Fruit fly (Drosophila melanogaster) whole organism, embryonic: ENCODE results near the gene CG5966.
A peak's percentile ranks its signal among the peaks of the same experiment; 100 is the strongest.

Experiments
- Asciz ChIP-seq: fragments of 200-800 bp; sonication (Bioruptor generic); optimal IDR thresholded peaks from 2 replicates; lab custom pipeline; 2017; ENCODE audit warnings: missing biosample characterization, mild to moderate bottlenecking, missing genetic modification characterization, missing genetic modification reagents
- Atf-2 ChIP-seq: fragments of 200-800 bp; sonication (Bioruptor generic); optimal IDR thresholded peaks from 2 replicates; lab custom pipeline; 2016; ENCODE audit warnings: missing biosample characterization, missing genetic modification characterization
- B-H2 ChIP-seq: fragments of 200-800 bp; sonication (Bioruptor generic); optimal IDR thresholded peaks from 2 replicates; lab custom pipeline; 2018; ENCODE audit warnings: missing biosample characterization, mild to moderate bottlenecking, missing genetic modification characterization
- BEAF-32 ChIP-seq: fragments of 200-800 bp; sonication (Bioruptor generic); optimal IDR thresholded peaks from 3 replicates; lab custom pipeline; 2017; ENCODE audit warnings: missing biosample characterization, missing genetic modification characterization, mild to moderate bottlenecking, moderate library complexity, missing genetic modification reagents
- CG12071 ChIP-seq: fragments of 200-800 bp; sonication (Bioruptor generic); optimal IDR thresholded peaks from 3 replicates; lab custom pipeline; 2018; ENCODE audit warnings: missing biosample characterization, mild to moderate bottlenecking, missing genetic modification characterization
- CG13424 ChIP-seq: fragments of 200-800 bp; sonication (Bioruptor generic); optimal IDR thresholded peaks from 2 replicates; lab custom pipeline; 2019; ENCODE audit warnings: missing biosample characterization, mild to moderate bottlenecking, missing genetic modification characterization, moderate library complexity
- CG14860 ChIP-seq: fragments of 200-800 bp; sonication (Bioruptor generic); IDR thresholded peaks from 3 replicates; pipeline ENCODE4 v1.3.6; 2022; ENCODE audit warnings: missing biosample characterization, missing genetic modification characterization; ENCODE audit not compliant: partially characterized antibody
- CG15479 ChIP-seq: fragments of 200-800 bp; sonication (Bioruptor generic); optimal IDR thresholded peaks from 3 replicates; lab custom pipeline; 2019; ENCODE audit warnings: missing biosample characterization, mild to moderate bottlenecking, missing genetic modification characterization, moderate library complexity
- CG17612 ChIP-seq: fragments of 200-800 bp; sonication (Bioruptor generic); IDR thresholded peaks from 2 replicates; pipeline ENCODE4 v1.3.6; 2022; ENCODE audit warnings: missing biosample characterization, missing genetic modification characterization
- CG17802 ChIP-seq: fragments of 200-800 bp; sonication (Bioruptor generic); optimal IDR thresholded peaks from 2 replicates; lab custom pipeline; 2018; ENCODE audit warnings: missing biosample characterization, mild to moderate bottlenecking, missing genetic modification characterization, moderate library complexity
- CG3065 ChIP-seq: fragments of 200-800 bp; sonication (Bioruptor generic); optimal IDR thresholded peaks from 2 replicates; lab custom pipeline; 2016; ENCODE audit warnings: missing biosample characterization, missing genetic modification characterization
- CG32767 ChIP-seq: fragments of 200-800 bp; sonication (Bioruptor generic); IDR thresholded peaks from 2 replicates; pipeline ENCODE4 v1.3.6; 2022; ENCODE audit warnings: missing biosample characterization, missing genetic modification characterization
- CG3726 ChIP-seq: fragments of 200-800 bp; sonication (Bioruptor generic); IDR thresholded peaks from 3 replicates; pipeline ENCODE4, ENCODE4 v1.3.6; 2022; ENCODE audit warnings: missing biosample characterization, missing genetic modification characterization
- CG6654 ChIP-seq: fragments of 200-800 bp; sonication (Bioruptor generic); optimal IDR thresholded peaks from 2 replicates; lab custom pipeline; 2017; ENCODE audit warnings: missing biosample characterization, mild to moderate bottlenecking, missing genetic modification characterization
- CG8281 ChIP-seq: fragments of 200-800 bp; sonication (Bioruptor generic); optimal IDR thresholded peaks from 2 replicates; lab custom pipeline; 2018; ENCODE audit warnings: missing biosample characterization, mild to moderate bottlenecking, missing genetic modification characterization, moderate library complexity
- CG9727 ChIP-seq: fragments of 200-800 bp; sonication (Bioruptor generic); optimal IDR thresholded peaks from 3 replicates; lab custom pipeline; 2017; ENCODE audit warnings: missing biosample characterization, mild to moderate bottlenecking, missing genetic modification characterization
- CG9817 ChIP-seq: fragments of 200-800 bp; sonication (Bioruptor generic); optimal IDR thresholded peaks from 2 replicates; lab custom pipeline; 2018; ENCODE audit warnings: missing biosample characterization, mild to moderate bottlenecking, missing genetic modification characterization, moderate library complexity
- Dp ChIP-seq: fragments of 200-800 bp; sonication (Bioruptor generic); optimal IDR thresholded peaks from 2 replicates; lab custom pipeline; 2018; ENCODE audit warnings: missing biosample characterization, mild to moderate bottlenecking, missing genetic modification characterization, moderate library complexity
- ERR ChIP-seq: fragments of 200-800 bp; sonication (Bioruptor generic); optimal IDR thresholded peaks from 2 replicates; lab custom pipeline; 2016; ENCODE audit warnings: missing biosample characterization, missing genetic modification characterization
- Fer2 ChIP-seq: fragments of 200-800 bp; sonication (Bioruptor generic); optimal IDR thresholded peaks from 2 replicates; lab custom pipeline; 2018; ENCODE audit warnings: missing biosample characterization, mild to moderate bottlenecking, missing genetic modification characterization, moderate library complexity
- HLH3B ChIP-seq: fragments of 200-800 bp; sonication (Bioruptor generic); IDR thresholded peaks from 2 replicates; pipeline ENCODE4 v1.3.6; 2022; ENCODE audit warnings: missing biosample characterization, missing genetic modification characterization
- HLH54F ChIP-seq: fragments of 200-800 bp; sonication (Bioruptor generic); optimal IDR thresholded peaks from 3 replicates; lab custom pipeline; 2016; ENCODE audit warnings: missing biosample characterization, missing genetic modification characterization
- NC2β ChIP-seq: fragments of 200-800 bp; sonication (Bioruptor generic); optimal IDR thresholded peaks from 2 replicates; lab custom pipeline; 2016; ENCODE audit warnings: missing biosample characterization, missing genetic modification characterization
- Nf-YB ChIP-seq: fragments of 200-800 bp; sonication (Bioruptor generic); optimal IDR thresholded peaks from 3 replicates; lab custom pipeline; 2019; ENCODE audit warnings: missing biosample characterization, mild to moderate bottlenecking, missing genetic modification characterization, moderate library complexity
- Oli ChIP-seq: fragments of 200-800 bp; sonication (Bioruptor generic); optimal IDR thresholded peaks from 2 replicates; lab custom pipeline; 2018; ENCODE audit warnings: missing biosample characterization, mild to moderate bottlenecking, missing genetic modification characterization, moderate library complexity
- Pdp1 ChIP-seq, 2 experiments: fragments of 200-800 bp; sonication (Bioruptor generic); optimal IDR thresholded peaks; 3 replicates each; lab custom pipeline; 2016; ENCODE audit warnings: missing biosample characterization in 2 of 2, missing genetic modification characterization in 2 of 2, mild to moderate bottlenecking in 1 of 2, moderate library complexity in 1 of 2
- Rfx ChIP-seq: fragments of 200-800 bp; sonication (Bioruptor generic); IDR thresholded peaks from 2 replicates; pipeline ENCODE4 v1.3.6; 2022; ENCODE audit warnings: missing biosample characterization, missing genetic modification characterization
- Side ChIP-seq: fragments of 200-800 bp; sonication (Bioruptor generic); optimal IDR thresholded peaks from 2 replicates; lab custom pipeline; 2016; ENCODE audit warnings: missing biosample characterization, missing genetic modification characterization
- al ChIP-seq: fragments of 200-800 bp; sonication (Bioruptor generic); IDR thresholded peaks from 2 replicates; pipeline ENCODE4 v1.3.6; 2022; ENCODE audit warnings: missing biosample characterization, missing genetic modification characterization
- ase ChIP-seq: fragments of 200-800 bp; sonication (Bioruptor generic); IDR thresholded peaks from 3 replicates; pipeline ENCODE4 v1.3.6; 2022; ENCODE audit warnings: missing biosample characterization, missing genetic modification characterization
- bab2 ChIP-seq: fragments of 200-800 bp; sonication (Bioruptor generic); optimal IDR thresholded peaks from 2 replicates; lab custom pipeline; 2016; ENCODE audit warnings: missing biosample characterization, missing genetic modification characterization
- cg ChIP-seq: fragments of 200-800 bp; sonication (Bioruptor generic); optimal IDR thresholded peaks from 3 replicates; lab custom pipeline; 2019; ENCODE audit warnings: missing biosample characterization, mild to moderate bottlenecking, missing genetic modification characterization, moderate library complexity
- chn ChIP-seq: fragments of 200-800 bp; sonication (Bioruptor generic); optimal IDR thresholded peaks from 2 replicates; lab custom pipeline; 2016; ENCODE audit warnings: missing biosample characterization, missing genetic modification characterization
- croc ChIP-seq: fragments of 200-800 bp; sonication (Bioruptor generic); conservative IDR thresholded peaks from 3 replicates; pipeline ENCODE4 v1.3.6; 2022; ENCODE audit warnings: missing biosample characterization, missing genetic modification characterization
- da ChIP-seq: fragments of 200-800 bp; sonication (Bioruptor generic); optimal IDR thresholded peaks from 2 replicates; lab custom pipeline; 2016; ENCODE audit warnings: missing biosample characterization, missing genetic modification characterization
- fu2 ChIP-seq: fragments of 200-800 bp; sonication (Bioruptor generic); optimal IDR thresholded peaks from 2 replicates; lab custom pipeline; 2016; ENCODE audit warnings: missing biosample characterization, missing genetic modification characterization
- gce ChIP-seq: fragments of 200-800 bp; sonication (Bioruptor generic); IDR thresholded peaks from 3 replicates; pipeline ENCODE4 v1.3.6; 2022; ENCODE audit warnings: missing biosample characterization, missing genetic modification characterization
- gcm ChIP-seq: fragments of 200-800 bp; sonication (Bioruptor generic); optimal IDR thresholded peaks from 2 replicates; lab custom pipeline; 2019; ENCODE audit warnings: missing biosample characterization, mild to moderate bottlenecking, missing genetic modification characterization, moderate library complexity
- hbn ChIP-seq: fragments of 200-800 bp; sonication (Bioruptor generic); IDR thresholded peaks from 2 replicates; pipeline ENCODE4 v1.3.6; 2022; ENCODE audit warnings: missing biosample characterization, missing genetic modification characterization; ENCODE audit not compliant: partially characterized antibody
- lov ChIP-seq, 2 experiments: fragments of 200-800 bp in 1 of 2; fragments of >200 bp in 1 of 2; sonication (Bioruptor generic) in 1 of 2; IDR thresholded peaks in 1 of 2; optimal IDR thresholded peaks in 1 of 2; 2 replicates in 1 of 2; 3 replicates in 1 of 2; pipeline versions ENCODE4 v1.3.6 to Lab custom; 2017 to 2022; ENCODE audit warnings: missing biosample characterization in 1 of 2, missing genetic modification characterization in 1 of 2
- mirr ChIP-seq: fragments of 200-800 bp; sonication (Bioruptor generic); optimal IDR thresholded peaks from 3 replicates; lab custom pipeline; 2018; ENCODE audit warnings: missing biosample characterization, mild to moderate bottlenecking, missing genetic modification characterization
- pfk ChIP-seq: fragments of 200-800 bp; sonication (Bioruptor generic); optimal IDR thresholded peaks from 2 replicates; lab custom pipeline; 2018; ENCODE audit warnings: missing biosample characterization, mild to moderate bottlenecking, missing genetic modification characterization, moderate library complexity
- pzg ChIP-seq: fragments of 200-800 bp; sonication (Bioruptor generic); optimal IDR thresholded peaks from 3 replicates; lab custom pipeline; 2018; ENCODE audit warnings: missing biosample characterization, mild to moderate bottlenecking, missing genetic modification characterization, moderate library complexity
- ro ChIP-seq: fragments of 200-800 bp; sonication (Bioruptor generic); IDR thresholded peaks from 2 replicates; pipeline ENCODE4 v1.3.6; 2022; ENCODE audit warnings: missing biosample characterization, missing genetic modification characterization
- sens ChIP-seq: fragments of 200-800 bp; sonication (Bioruptor generic); peaks from one replicate; lab custom pipeline; 2016; ENCODE audit warnings: missing biosample characterization, missing genetic modification characterization
- seq ChIP-seq: fragments of 200-800 bp; sonication (Bioruptor generic); IDR thresholded peaks from 2 replicates; pipeline ENCODE4 v1.3.6; 2022; ENCODE audit warnings: missing biosample characterization, missing genetic modification characterization
- shn ChIP-seq: fragments of 200-800 bp; sonication (Bioruptor generic); optimal IDR thresholded peaks from 3 replicates; lab custom pipeline; 2016; ENCODE audit warnings: missing biosample characterization, missing genetic modification characterization
- tll ChIP-seq, 2 experiments: fragments of 200-800 bp in 1 of 2; fragments of >200 bp in 1 of 2; sonication (Bioruptor generic) in 1 of 2; optimal IDR thresholded peaks; 2 replicates each; lab custom pipeline; 2017 to 2019; ENCODE audit warnings: missing biosample characterization in 2 of 2, missing genetic modification characterization in 2 of 2, mild to moderate bottlenecking in 1 of 2, moderate library complexity in 1 of 2
- toy ChIP-seq: fragments of 200-800 bp; sonication (Bioruptor generic); IDR thresholded peaks from 2 replicates; pipeline ENCODE4 v1.3.6; 2022; ENCODE audit warnings: missing biosample characterization, missing genetic modification characterization
- zfh2 ChIP-seq: fragments of 200-800 bp; sonication (Bioruptor generic); optimal IDR thresholded peaks from 2 replicates; lab custom pipeline; 2016; ENCODE audit warnings: missing biosample characterization, missing genetic modification characterization

CG5966 gene

dm6 chrX:6031692-6032091 lies 43.1 kb downstream of the CG5966 start (continued):
- peak; percentile 74 for TF ChIP-seq NC2β (GFP tag; lab: Kevin White, UChicago)
- peak; percentile 55 for TF ChIP-seq fu2
- TF ChIP-seq gce (GFP tag; lab: Robert Waterston, UW), result peak; percentile 57; the same call in 1 of the 3 replicates
- peak; percentile 43 for TF ChIP-seq Fer2 (tag; lab: Kevin White, UChicago)
- TF ChIP-seq gcm (GFP tag; lab: Kevin White, UChicago), result peak; percentile 76
- TF ChIP-seq CG17612 (GFP tag; lab: Robert Waterston, UW), result no peak
- peak; percentile 9 for TF ChIP-seq mirr
- peak; percentile 71 for TF ChIP-seq Rfx
- TF ChIP-seq HLH54F (GFP tag; lab: Kevin White, UChicago), result peak; percentile 57
- peak; percentile 51 for TF ChIP-seq ERR (GFP tag; lab: Kevin White, UChicago)
- TF ChIP-seq seq (GFP tag; lab: Robert Waterston, UW), result 0 out of 2 replicates have a peak, but pooled peaks have one; percentile 32
- TF ChIP-seq ase (GFP tag; lab: Robert Waterston, UW), result peak; percentile 51; the same call in 1 of the 3 replicates
- TF ChIP-seq BEAF-32 (GFP tag; lab: Kevin White, UChicago), result no peak
- TF ChIP-seq CG13424 (tag; lab: Kevin White, UChicago), result peak; percentile 86
- TF ChIP-seq Asciz (GFP tag; lab: Kevin White, UChicago), result peak; percentile 65
- no peak for TF ChIP-seq hbn
- peak; percentile 56 for TF ChIP-seq CG8281 (tag; lab: Kevin White, UChicago)
- TF ChIP-seq CG12071 (GFP tag; lab: Kevin White, UChicago), result peak; percentile 64
- no peak for TF ChIP-seq pzg (GFP tag; lab: Kevin White, UChicago)
- TF ChIP-seq CG6654 (GFP tag; lab: Kevin White, UChicago), result peak; percentile 48
- TF ChIP-seq CG3065 (GFP tag; lab: Kevin White, UChicago), result no peak
- no peak for TF ChIP-seq al (GFP tag; lab: Robert Waterston, UW)
- TF ChIP-seq da (GFP tag; lab: Kevin White, UChicago), result peak; percentile 56
- peak; percentile 85 for TF ChIP-seq HLH3B (GFP tag; lab: Robert Waterston, UW)
- TF ChIP-seq toy (GFP tag; lab: Robert Waterston, UW), result no peak
- TF ChIP-seq lov (optimal IDR thresholded peaks at IDR 0.05; lab: Kevin White, UChicago), result no peak
- TF ChIP-seq lov (GFP tag; IDR thresholded peaks at IDR 0.05; lab: Robert Waterston, UW), result peak; percentile 77; the same call in 2 of the 3 replicates
- peak; percentile 77 for TF ChIP-seq croc (GFP tag; lab: Robert Waterston, UW)
- TF ChIP-seq shn (GFP tag; lab: Kevin White, UChicago), result peak; percentile 60
- no peak for TF ChIP-seq zfh2 (GFP tag; lab: Kevin White, UChicago)
- TF ChIP-seq Oli (tag; lab: Kevin White, UChicago), result peak; percentile 79
- TF ChIP-seq CG9817, result peak; percentile 68
- TF ChIP-seq cg (GFP tag; lab: Kevin White, UChicago), result no peak
- TF ChIP-seq bab2, result peak; percentile 71
- TF ChIP-seq CG15479 (GFP tag; lab: Kevin White, UChicago), result no peak
- peak; percentile 40 for TF ChIP-seq Nf-YB (GFP tag; lab: Kevin White, UChicago)
- TF ChIP-seq chn, result peak; percentile 81
- TF ChIP-seq Atf-2, result peak; percentile 72
- TF ChIP-seq ro (GFP tag; lab: Robert Waterston, UW), result no peak
- peak; percentile 71; the same call in 1 of the 3 replicates for TF ChIP-seq CG3726 (GFP tag; lab: Robert Waterston, UW)
- peak; percentile 43 for TF ChIP-seq B-H2 (GFP tag; lab: Kevin White, UChicago)
- peak; percentile 71 to 74 for TF ChIP-seq Pdp1 (GFP tag; optimal IDR thresholded peaks at IDR 0.05; lab: Kevin White, UChicago)
- no peak for TF ChIP-seq pfk
- TF ChIP-seq sens (GFP tag; lab: Kevin White, UChicago), result peak; percentile 97
- peak; percentile 76 for TF ChIP-seq CG32767 (GFP tag; lab: Robert Waterston, UW)
- TF ChIP-seq Side (GFP tag; lab: Kevin White, UChicago), result peak; percentile 86
- peak; percentile 38 for TF ChIP-seq CG17802 (tag; lab: Kevin White, UChicago)
- TF ChIP-seq CG14860 (GFP tag; lab: Robert Waterston, UW), result no peak
- TF ChIP-seq CG9727 (GFP tag; lab: Kevin White, UChicago), result peak; percentile 87
- no peak for TF ChIP-seq Dp (GFP tag; lab: Kevin White, UChicago)
- no peak for TF ChIP-seq tll (GFP tag; optimal IDR thresholded peaks at IDR 0.05; lab: Kevin White, UChicago)
